Fruit fly (Drosophila melanogaster): ENCODE data around the gene Dhps.

DNA sequence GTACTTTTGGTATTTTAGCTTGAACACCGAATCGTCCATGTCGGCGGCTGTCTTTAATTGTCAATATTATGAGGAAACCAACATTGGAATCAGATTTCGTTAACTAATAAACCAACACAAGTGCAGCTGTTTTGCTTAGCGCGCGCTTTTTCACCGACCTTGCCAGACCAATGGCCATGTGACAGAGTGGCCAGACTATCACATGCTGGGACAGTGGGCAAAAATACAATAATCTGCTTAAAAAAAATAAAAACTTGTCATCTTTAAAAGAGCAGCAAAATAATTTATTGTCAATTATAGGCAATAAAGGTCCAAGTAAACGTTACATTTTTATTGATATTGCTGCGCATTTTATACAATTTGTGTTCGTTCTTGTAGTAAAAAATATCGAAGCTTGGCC, 22.2 kb upstream of the Dhps start, which contains the start of gene RecQ4:
- TF ChIP-seq psq (optimal IDR thresholded peaks at IDR 0.05) (no peak), pan (optimal IDR thresholded peaks at IDR 0.05) (no peak), usp (GFP tag; optimal IDR thresholded peaks at IDR 0.05) (no peak), EcR (GFP tag; optimal IDR thresholded peaks at IDR 0.05) (no peak), Dll (optimal IDR thresholded peaks at IDR 0.05) (no peak)
